Worm (Caenorhabditis elegans): ENCODE results near the gene sqt-1.

Gene sqt-1

DNA sequence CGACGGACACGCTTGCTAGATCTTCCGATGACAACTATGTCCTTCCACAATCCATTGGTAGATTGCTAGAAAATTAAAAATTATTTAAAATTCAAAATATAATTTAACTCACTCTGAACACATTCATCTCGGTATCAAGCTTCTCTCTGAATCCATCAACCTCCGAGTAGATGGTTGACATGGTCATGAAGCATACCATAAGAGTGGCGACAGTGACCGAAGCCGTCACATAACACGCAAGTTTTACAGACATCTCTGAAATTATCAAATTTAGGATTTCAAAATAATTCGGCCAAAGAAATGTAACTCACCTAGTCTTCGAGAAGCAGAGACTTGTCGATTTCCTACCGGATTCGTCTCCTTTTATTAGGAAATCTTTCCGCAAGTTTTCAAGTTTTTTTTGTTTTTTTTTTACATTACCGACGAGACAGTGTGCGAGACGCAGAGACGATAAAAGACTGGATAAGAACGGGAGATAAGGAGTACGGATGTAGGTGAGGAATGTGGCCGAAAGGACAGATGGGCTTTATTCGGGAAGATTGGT, at the start of gene sqt-1:
Gene sqt-1 (minus strand): TSS at position 341 of the 544 bp plus-strand sequence.
- TF ChIP-seq dao-5 (tag; optimal IDR thresholded peaks at IDR 0.05) (no peak), W03F9.2 (tag; optimal IDR thresholded peaks at IDR 0.05) (no peak)

DNA sequence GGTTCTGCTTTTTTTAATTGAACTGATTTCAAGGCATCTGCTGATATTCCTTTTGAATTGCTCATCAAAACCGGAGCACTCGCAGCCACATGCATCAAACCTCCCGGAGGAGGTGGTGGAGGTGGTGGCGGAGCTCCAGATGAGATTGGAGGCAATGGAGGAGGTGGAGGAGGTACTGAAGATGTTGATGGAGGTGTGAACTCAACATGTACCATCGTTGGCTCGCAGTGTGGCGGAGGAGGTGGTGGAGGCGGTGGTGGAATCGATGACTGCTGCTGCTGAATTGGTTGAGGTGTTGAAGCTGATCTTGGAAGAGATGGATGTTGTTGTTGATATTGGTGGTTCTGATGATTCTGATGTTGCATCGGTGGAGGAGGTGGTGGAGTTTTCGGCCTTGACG, 49.3 kb upstream of the sqt-1 start:
- TF ChIP-seq dao-5 (tag; optimal IDR thresholded peaks at IDR 0.05) (no peak), him-1 (tag; optimal IDR thresholded peaks at IDR 0.05) (no peak), W03F9.2 (tag; optimal IDR thresholded peaks at IDR 0.05) (no peak)

DNA sequence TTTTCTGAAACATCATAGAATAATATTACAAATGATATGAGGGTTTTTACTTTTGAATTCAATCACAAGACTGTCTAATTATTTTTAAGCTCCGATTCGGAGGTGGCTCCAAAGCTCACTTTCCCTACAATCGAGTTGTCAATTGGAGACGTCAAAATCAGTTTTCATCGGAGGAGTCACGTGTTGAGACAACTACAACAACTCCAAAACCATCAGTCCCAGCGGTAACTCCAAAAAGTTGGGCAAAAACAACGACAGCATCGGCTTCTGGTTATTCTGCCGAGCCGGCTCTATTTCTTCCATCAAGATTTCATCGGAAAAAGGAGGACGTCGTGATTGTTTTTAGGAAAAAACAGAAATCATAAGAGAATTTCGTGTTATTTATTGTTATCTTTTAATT, 46.5 kb upstream of the sqt-1 start:
- TF ChIP-seq W03F9.2 (tag; optimal IDR thresholded peaks at IDR 0.05) (no peak), dao-5 (tag; optimal IDR thresholded peaks at IDR 0.05) (no peak), him-1 (tag; optimal IDR thresholded peaks at IDR 0.05) (no peak)

DNA sequence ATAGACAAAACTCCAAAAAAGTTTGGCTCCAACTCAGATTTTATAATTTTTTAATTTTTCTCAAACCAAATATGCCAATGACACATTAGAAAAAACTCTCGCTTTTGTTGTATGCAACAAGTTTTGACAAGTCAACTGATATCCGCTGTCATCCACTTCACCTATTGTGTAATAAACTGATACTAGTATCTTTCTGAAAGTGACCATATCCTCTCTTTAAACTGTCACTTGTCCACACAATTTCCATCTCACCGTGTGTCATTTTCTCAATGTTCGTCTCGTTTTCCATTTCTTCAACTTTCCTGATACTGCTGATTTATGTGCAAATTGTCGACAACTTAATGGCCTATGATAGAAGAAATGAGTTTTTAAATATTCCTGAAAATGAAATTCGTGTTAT, 45.4 kb upstream of the sqt-1 start, which contains the start of the genes C33B4.5 and C33B4.4:
Gene C33B4.5 (plus strand): TSS at position 270 of the 400 bp plus-strand sequence.
Gene C33B4.4 (minus strand): TSS at position 385 of the 400 bp plus-strand sequence.
- no peak for TF ChIP-seq dao-5 (tag; optimal IDR thresholded peaks at IDR 0.05)
- TF ChIP-seq W03F9.2 (tag; optimal IDR thresholded peaks at IDR 0.05): no peak
- no peak for TF ChIP-seq him-1 (tag; optimal IDR thresholded peaks at IDR 0.05)

DNA sequence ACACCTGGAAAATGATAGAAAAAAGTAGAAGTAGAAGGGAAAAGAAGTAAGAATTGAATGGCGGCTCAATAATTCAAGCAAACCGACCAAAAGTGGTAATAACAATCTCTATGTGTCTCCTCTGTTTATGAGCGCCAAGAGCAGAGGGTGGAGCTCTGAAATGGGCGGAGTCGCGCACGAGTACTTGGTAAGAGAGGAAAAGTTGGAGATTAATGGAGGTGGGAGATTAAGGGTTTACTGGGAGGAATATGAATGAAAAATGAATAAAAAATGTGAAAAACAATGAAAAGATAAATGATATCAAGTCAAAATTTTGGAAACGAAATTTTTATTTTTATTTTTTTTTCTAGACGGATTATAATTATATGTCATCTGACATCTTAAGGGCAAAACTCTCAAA, 40.1 kb upstream of the sqt-1 start:
- TF ChIP-seq W03F9.2 (tag; optimal IDR thresholded peaks at IDR 0.05) (no peak), him-1 (tag; optimal IDR thresholded peaks at IDR 0.05) (no peak), dao-5 (tag; optimal IDR thresholded peaks at IDR 0.05) (no peak)

DNA sequence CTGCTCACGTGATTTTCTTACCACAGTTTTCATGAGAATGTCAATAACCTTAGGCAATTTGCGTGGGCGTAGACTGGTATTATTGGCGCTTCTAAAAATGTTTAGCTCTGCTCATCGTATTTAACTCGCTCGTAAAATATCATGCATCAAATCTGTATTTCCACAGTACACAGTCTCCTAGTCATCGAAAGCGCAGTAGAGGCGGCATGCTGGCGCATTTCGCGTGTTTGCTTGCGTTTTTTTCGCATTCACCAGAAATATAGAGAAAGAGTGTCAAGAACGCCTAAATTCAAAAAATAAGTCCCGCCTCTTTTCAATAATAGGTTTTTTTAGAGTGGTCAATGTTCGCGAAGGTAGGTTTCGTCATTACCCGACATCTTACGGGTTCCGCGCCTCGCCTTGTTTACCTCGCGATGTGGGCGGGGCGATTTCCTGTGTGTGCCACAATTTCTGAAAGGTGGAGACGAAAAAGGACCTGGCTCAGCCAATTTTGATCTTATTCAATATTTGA, 39.0 kb upstream of the sqt-1 start:
- TF ChIP-seq dao-5 (tag; optimal IDR thresholded peaks at IDR 0.05) (no peak), W03F9.2 (tag; optimal IDR thresholded peaks at IDR 0.05) (peak; percentile 10)

DNA sequence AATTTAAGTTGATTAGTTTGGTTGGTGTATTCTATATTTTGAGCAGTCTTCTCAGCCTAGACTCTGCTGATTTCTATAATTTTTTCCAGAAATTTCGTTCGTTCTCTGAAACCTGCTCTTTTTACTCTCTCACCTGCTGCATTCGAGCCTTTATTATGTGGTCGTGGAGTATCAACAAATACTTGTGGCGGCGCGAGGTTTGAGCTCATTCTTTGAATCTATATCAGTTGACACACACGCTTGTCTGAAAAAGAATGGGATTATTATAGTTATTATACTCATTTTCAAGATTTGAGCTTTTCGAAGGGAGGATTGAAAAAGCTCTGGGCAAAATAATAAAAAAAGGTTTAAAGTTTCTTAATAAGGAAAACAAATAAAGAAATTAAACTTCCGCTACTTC, 38.4 kb upstream of the sqt-1 start:
- TF ChIP-seq him-1 (tag; optimal IDR thresholded peaks at IDR 0.05) (no peak), W03F9.2 (tag; optimal IDR thresholded peaks at IDR 0.05) (no peak), dao-5 (tag; optimal IDR thresholded peaks at IDR 0.05) (no peak)

DNA sequence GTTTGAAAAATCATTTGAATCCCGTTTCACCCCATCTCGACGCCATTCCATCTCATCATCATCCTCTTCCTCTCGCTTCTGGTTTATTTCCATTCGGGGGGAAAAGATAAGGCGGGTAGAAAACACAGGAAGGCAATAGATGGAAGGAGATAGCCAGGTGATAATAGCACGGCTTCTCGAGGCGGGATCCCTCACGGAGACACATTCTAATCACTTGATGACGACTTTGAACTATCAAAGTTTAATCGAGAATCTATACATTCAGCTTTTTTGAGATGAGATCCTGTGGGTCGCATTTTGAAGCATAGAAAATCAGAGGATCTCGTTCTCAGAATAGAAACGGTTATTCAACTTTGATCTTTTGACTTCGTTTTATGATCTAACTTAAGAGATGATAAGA, 34.3 kb upstream of the sqt-1 start, which contains the start of gene C33B4.2:
Gene C33B4.2 (minus strand): TSS at position 165 of the 400 bp plus-strand sequence.
- TF ChIP-seq him-1 (tag; optimal IDR thresholded peaks at IDR 0.05): no peak
- TF ChIP-seq W03F9.2 (tag; optimal IDR thresholded peaks at IDR 0.05): no peak
- no peak for TF ChIP-seq dao-5 (tag; optimal IDR thresholded peaks at IDR 0.05)

DNA sequence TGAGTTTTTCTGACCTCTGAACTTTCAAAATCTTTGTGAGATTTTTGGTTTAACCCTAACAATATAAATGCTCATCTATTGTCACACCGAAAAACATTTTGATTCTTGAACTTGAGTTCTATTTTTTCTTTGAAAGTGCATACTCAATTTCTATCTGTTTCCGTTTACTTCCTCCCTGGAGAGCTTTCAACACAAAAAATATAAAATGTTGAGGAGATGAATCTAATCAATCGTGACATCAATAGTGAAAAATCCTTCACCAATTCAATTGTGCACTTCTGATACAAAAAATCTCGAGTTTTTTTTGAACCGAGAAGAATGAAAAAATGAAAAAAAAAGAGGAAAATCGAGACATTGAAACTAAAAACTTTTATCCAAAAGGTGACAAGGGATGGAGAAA, 24.1 kb upstream of the sqt-1 start:
- no peak for TF ChIP-seq W03F9.2 (tag; optimal IDR thresholded peaks at IDR 0.05)
- no peak for TF ChIP-seq dao-5 (tag; optimal IDR thresholded peaks at IDR 0.05)

DNA sequence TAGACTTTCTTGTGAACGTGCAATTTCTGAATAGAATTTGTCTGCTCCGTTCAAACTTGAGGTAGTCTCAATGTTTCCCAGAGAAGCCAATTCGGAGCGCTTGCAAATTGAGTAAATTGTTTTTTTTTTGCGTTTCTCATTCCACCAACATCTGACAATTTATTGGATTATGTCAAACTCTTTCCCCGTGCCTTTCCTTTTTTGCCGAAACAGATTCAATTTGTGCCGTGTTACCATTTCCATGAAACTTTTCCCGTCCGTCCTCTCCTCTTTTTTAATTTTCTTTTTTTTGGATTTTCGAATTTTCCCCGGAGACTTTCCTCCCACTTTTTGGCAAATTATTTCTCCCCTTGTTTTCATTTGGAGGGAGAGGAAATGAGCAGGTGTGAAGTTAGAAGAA, 15.8 kb upstream of the sqt-1 start:
- TF ChIP-seq him-1 (tag; optimal IDR thresholded peaks at IDR 0.05): no peak
- no peak for TF ChIP-seq W03F9.2 (tag; optimal IDR thresholded peaks at IDR 0.05)
- TF ChIP-seq dao-5 (tag; optimal IDR thresholded peaks at IDR 0.05): no peak

DNA sequence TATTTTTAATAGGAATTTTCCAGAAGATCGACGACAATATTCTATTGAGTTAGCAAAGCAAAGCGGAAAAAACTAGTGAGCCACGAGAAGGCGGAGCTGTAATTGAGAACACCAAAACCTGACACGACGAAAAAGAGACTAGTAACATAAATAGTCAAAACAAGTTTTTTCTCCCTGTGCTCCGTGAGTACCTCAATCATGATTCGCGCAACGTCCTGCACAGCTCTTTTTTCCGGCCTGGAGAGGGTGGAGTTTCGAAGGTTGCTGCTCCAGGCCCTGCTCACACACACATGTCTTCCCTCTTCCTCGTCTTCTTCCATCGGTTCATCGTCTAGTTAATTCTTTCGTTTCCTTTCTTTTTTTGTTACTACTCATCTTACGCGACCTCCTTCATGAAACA, 14.0 kb upstream of the sqt-1 start, which contains the start of gene clh-2:
Gene clh-2 (plus strand): TSS at position 301 of the 400 bp plus-strand sequence.
- TF ChIP-seq dao-5 (tag; optimal IDR thresholded peaks at IDR 0.05): no peak
- TF ChIP-seq W03F9.2 (tag; optimal IDR thresholded peaks at IDR 0.05): no peak
- no peak for TF ChIP-seq him-1 (tag; optimal IDR thresholded peaks at IDR 0.05)

DNA sequence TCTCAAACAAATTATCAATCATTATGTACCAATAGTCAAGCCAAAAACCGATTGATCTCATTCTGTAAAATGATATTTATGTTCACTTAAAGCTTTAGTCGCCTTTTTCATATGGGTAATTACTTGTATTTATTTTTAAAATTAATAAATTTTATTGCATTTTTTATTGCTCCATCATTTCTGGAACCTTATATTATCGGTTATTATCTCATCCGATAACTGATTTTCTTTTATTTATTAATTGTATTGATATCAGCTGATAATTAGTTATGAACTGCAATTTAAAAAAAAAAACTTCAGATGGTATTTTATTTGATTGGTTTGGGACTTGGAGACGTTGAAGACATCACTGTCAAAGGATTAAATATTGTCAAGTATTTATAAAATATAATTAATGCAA, 12.3 kb upstream of the sqt-1 start, which contains the start of gene dph-5:
Gene dph-5 (plus strand): TSS at position 301 of the 400 bp plus-strand sequence.
- TF ChIP-seq dao-5 (tag; optimal IDR thresholded peaks at IDR 0.05) (no peak), W03F9.2 (tag; optimal IDR thresholded peaks at IDR 0.05) (no peak)

DNA sequence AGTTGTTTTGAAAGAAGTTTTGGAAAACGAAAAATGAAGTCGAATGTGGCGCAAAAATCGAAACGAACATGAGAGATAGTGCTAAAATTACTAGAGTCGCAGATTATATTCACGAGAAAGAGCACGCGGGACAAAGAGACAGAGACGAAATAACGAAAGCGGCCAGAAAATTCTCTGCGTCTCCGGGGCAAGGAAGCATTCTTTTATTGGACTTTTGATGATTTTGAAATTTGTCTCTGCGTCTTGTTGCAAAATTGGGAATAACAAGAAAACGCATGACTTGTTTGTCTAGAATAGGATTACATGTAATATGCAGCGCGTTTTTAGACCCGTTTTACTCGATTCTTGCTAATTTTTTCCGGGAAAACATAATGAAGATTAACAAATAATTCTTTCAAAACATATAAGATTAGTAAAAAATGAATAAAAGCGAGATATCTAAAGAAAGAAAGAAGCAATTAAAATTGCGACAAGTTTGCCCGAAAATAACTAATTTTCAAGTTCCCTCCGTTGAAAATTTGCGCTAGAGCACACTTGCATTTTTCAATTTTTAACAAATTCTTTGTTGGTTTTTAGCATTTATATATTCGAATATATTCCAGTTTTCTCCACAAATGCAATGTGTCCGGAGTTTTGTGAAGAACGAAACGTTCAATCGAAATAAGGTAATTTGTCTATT, 10.4 kb upstream of the sqt-1 start, which contains the start of the genes B0491.6 and pigm-1:
Gene B0491.6 (minus strand): TSS at position 466 of the 679 bp plus-strand sequence.
Gene pigm-1 (plus strand): TSS at position 568 of the 679 bp plus-strand sequence.
- TF ChIP-seq dao-5 (tag; optimal IDR thresholded peaks at IDR 0.05) (no peak), W03F9.2 (tag; optimal IDR thresholded peaks at IDR 0.05) (peak; percentile 20), him-1 (tag; optimal IDR thresholded peaks at IDR 0.05) (peak; percentile 27)

DNA sequence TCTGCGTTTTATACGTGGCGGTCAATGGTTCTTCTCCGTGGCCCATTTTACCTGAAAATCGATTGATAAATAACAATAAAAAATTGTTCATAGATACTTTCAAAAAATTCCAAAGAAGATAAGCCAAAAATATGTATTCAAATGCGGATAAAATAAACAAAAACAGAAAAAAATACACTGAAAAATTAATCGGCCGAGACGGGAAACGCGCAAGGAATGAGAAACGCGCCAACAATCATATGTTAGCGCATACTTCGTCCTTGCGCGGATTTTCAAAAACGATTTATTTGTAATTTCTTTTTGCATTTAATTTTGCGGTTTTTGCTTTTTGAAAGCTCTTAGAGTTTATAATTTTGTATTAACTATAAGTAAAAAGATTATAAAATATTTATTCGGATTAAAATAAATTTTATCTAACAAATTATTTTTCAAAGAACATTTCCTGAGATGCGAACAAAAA, 8.0 kb upstream of the sqt-1 start, which contains the start of gene nduf-11:
Gene nduf-11 (minus strand): TSS at position 51 of the 460 bp plus-strand sequence.
- peak; percentile 45 for TF ChIP-seq him-1 (tag; optimal IDR thresholded peaks at IDR 0.05)
- TF ChIP-seq dao-5 (tag; optimal IDR thresholded peaks at IDR 0.05): no peak
- peak; percentile 87 for TF ChIP-seq W03F9.2 (tag; optimal IDR thresholded peaks at IDR 0.05)

All from whole organism, L4/young adult.